Worm (Caenorhabditis elegans) whole organism, young adult: ENCODE data around the gene fbxb-115.

Experiments
- C17E4.6 ChIP-seq: fragments of 200-800 bp; sonication (Bioruptor generic); IDR thresholded peaks from 2 replicates; pipeline ENCODE4 v1.3.6; 2022; ENCODE audit warnings: missing genetic modification reagents, missing genetic modification characterization, missing compliant biosample characterization
- F33H1.4 ChIP-seq: fragments of 200-800 bp; sonication (Bioruptor generic); IDR thresholded peaks from 2 replicates; pipeline ENCODE4 v1.3.6; 2022; ENCODE audit warnings: missing genetic modification reagents, missing genetic modification characterization, missing compliant biosample characterization
- Y53F4B.3 ChIP-seq: fragments of 200-800 bp; sonication (Bioruptor generic); IDR thresholded peaks from 2 replicates; pipeline ENCODE4 v1.3.6; 2022; ENCODE audit warnings: missing genetic modification reagents, missing genetic modification characterization, missing compliant biosample characterization
- Y67H2A.10 ChIP-seq: fragments of 200-800 bp; sonication (Bioruptor generic); conservative IDR thresholded peaks from 2 replicates; pipeline ENCODE4 v1.3.6; 2022; ENCODE audit warnings: missing genetic modification reagents, missing genetic modification characterization, missing compliant biosample characterization
- fkh-3 ChIP-seq: sonication (generic microtip); optimal IDR thresholded peaks from 2 replicates; lab custom pipeline; 2016; ENCODE audit warnings: mild to moderate bottlenecking, missing genetic modification characterization, missing compliant biosample characterization
- rec-8 ChIP-seq, 2 experiments: sonication (generic microtip); optimal IDR thresholded peaks; 2 replicates each; lab custom pipeline; 2016; ENCODE audit warnings: mild to moderate bottlenecking in 2 of 2, missing genetic modification characterization in 2 of 2, missing genetic modification reagents in 2 of 2, missing genotype in 2 of 2, missing biosample characterization in 1 of 2, missing compliant biosample characterization in 1 of 2, moderate library complexity in 1 of 2
- snpc-4 ChIP-seq, 5 experiments: fragments of 150-350 bp in 1 of 5; sonication (generic microtip) in 4 of 5; optimal IDR thresholded peaks; 2 replicates each; lab custom pipeline; 2014 to 2018; ENCODE audit warnings: missing genetic modification characterization in 5 of 5, missing biosample characterization in 3 of 5, antibody characterized with exemption in 2 of 5, mild to moderate bottlenecking in 2 of 5, missing compliant biosample characterization in 2 of 5, missing genotype in 2 of 5, moderate library complexity in 2 of 5, missing genetic modification reagents in 1 of 5
- unc-62 ChIP-seq: fragments of 150-350 bp; optimal IDR thresholded peaks from 2 replicates; lab custom pipeline; 2014; ENCODE audit warnings: missing biosample characterization, missing genetic modification reagents, missing genetic modification characterization
- ztf-25 ChIP-seq: fragments of 200-800 bp; sonication (Bioruptor generic); IDR thresholded peaks from 2 replicates; pipeline ENCODE4 v1.3.6; 2022; ENCODE audit warnings: missing genetic modification reagents, missing genetic modification characterization, missing compliant biosample characterization

- TF ChIP-seq Y53F4B.3 (GFP tag; lab: Robert Waterston, UW): no peak
- no peak for TF ChIP-seq unc-62 (GFP tag; lab: Kevin White, UChicago)
- TF ChIP-seq C17E4.6: no peak
- TF ChIP-seq F33H1.4 (GFP tag; lab: Robert Waterston, UW): no peak
- no peak for TF ChIP-seq rec-8 (tag; optimal IDR thresholded peaks at IDR 0.05; lab: Kevin White, UChicago)
- TF ChIP-seq ztf-25: no peak
- TF ChIP-seq snpc-4 (GFP tag; optimal IDR thresholded peaks at IDR 0.05; lab: Kevin White, UChicago): no peak
- TF ChIP-seq snpc-4 (tag; optimal IDR thresholded peaks at IDR 0.05; lab: Kevin White, UChicago): no peak
- no peak for TF ChIP-seq fkh-3 (tag; lab: Kevin White, UChicago)
- TF ChIP-seq Y67H2A.10 (GFP tag; lab: Robert Waterston, UW): no peak
These were observed 38.5 kb upstream of the fbxb-115 start for ce11 chrV:19278488-19278887.
